Worm (Caenorhabditis elegans) whole organism, L1 larva: Measurements from ENCODE around the gene clec-8.
A peak's percentile ranks its signal among the peaks of the same experiment; 100 is the strongest.

ENCODE experiments used
- C34B4.2 ChIP-seq: sonication (generic microtip); optimal IDR thresholded peaks from 2 replicates; lab custom pipeline; 2017; ENCODE audit warnings: mild to moderate bottlenecking, missing genetic modification characterization, missing compliant biosample characterization
- F16B12.6 ChIP-seq: fragments of 150-350 bp; optimal IDR thresholded peaks from 2 replicates; lab custom pipeline; 2014; ENCODE audit warnings: missing biosample characterization, missing genetic modification characterization
- aly-2 ChIP-seq: fragments of 150-350 bp; optimal IDR thresholded peaks from 2 replicates; lab custom pipeline; 2014; ENCODE audit warnings: missing biosample characterization, missing genetic modification characterization
- blmp-1 ChIP-seq: fragments of 150-350 bp; optimal IDR thresholded peaks from 2 replicates; lab custom pipeline; 2014; ENCODE audit warnings: missing biosample characterization, missing genetic modification characterization
- ceh-82 ChIP-seq, 3 experiments: fragments of 150-350 bp in 1 of 3; sonication (generic microtip) in 2 of 3; optimal IDR thresholded peaks; 2 replicates each; lab custom pipeline; 2014 to 2017; ENCODE audit warnings: missing biosample characterization in 3 of 3, missing genetic modification characterization in 3 of 3
- ceh-88 ChIP-seq: fragments of 200-800 bp; sonication (Bioruptor generic); IDR thresholded peaks from 2 replicates; pipeline ENCODE4 v1.3.6; 2022; ENCODE audit warnings: missing genetic modification characterization, missing compliant biosample characterization
- dpl-1 ChIP-seq, 3 experiments: fragments of 150-350 bp in 2 of 3; sonication (generic microtip) in 1 of 3; optimal IDR thresholded peaks; 2 replicates each; lab custom pipeline; 2014 to 2017; ENCODE audit warnings: missing biosample characterization in 3 of 3, missing genetic modification characterization in 3 of 3, missing genetic modification reagents in 3 of 3
- efl-1 ChIP-seq, 4 experiments: fragments of 150-350 bp; optimal IDR thresholded peaks in 3 of 4; peaks in 1 of 4; 1 replicate in 1 of 4; 2 replicates in 3 of 4; lab custom pipeline; 2014; ENCODE audit warnings: missing biosample characterization in 2 of 4, missing genetic modification characterization in 2 of 4, missing genetic modification reagents in 2 of 4
- efl-3 ChIP-seq: fragments of 200-800 bp; sonication (Bioruptor generic); optimal IDR thresholded peaks from 2 replicates; lab custom pipeline; 2018; ENCODE audit warnings: mild to moderate bottlenecking, missing genetic modification characterization, missing compliant biosample characterization
- egl-13 ChIP-seq: sonication (generic microtip); optimal IDR thresholded peaks from 2 replicates; lab custom pipeline; 2016; ENCODE audit warnings: missing genotype, missing genetic modification reagents, missing genetic modification characterization, missing compliant biosample characterization
- elt-2 ChIP-seq: sonication (generic microtip); optimal IDR thresholded peaks from 2 replicates; lab custom pipeline; 2016; ENCODE audit warnings: missing genetic modification characterization, mild to moderate bottlenecking, inconsistent platforms, missing compliant biosample characterization, missing genetic modification reagents
- elt-3 ChIP-seq, 6 experiments: fragments of 150-350 bp in 1 of 6; sonication (generic microtip); optimal IDR thresholded peaks; 2 replicates each; lab custom pipeline; 2017 to 2018; ENCODE audit warnings: missing biosample characterization in 6 of 6, missing genetic modification characterization in 6 of 6, inconsistent platforms in 1 of 6
- ets-5 ChIP-seq: fragments of 200-800 bp; sonication (Bioruptor generic); IDR thresholded peaks from 2 replicates; pipeline ENCODE4 v1.3.6; 2022; ENCODE audit warnings: missing genetic modification characterization, missing compliant biosample characterization
- fkh-10 ChIP-seq: sonication (generic microtip); optimal IDR thresholded peaks from 2 replicates; lab custom pipeline; 2017; ENCODE audit warnings: missing biosample characterization, missing genetic modification reagents, missing genetic modification characterization
- fos-1 ChIP-seq: fragments of 150-350 bp; optimal IDR thresholded peaks from 2 replicates; lab custom pipeline; 2014; ENCODE audit warnings: missing biosample characterization, missing genetic modification characterization
- grh-1 ChIP-seq: fragments of 200-800 bp; sonication (Bioruptor generic); IDR thresholded peaks from 2 replicates; pipeline ENCODE4 v1.3.6; 2022; ENCODE audit warnings: missing genetic modification reagents, missing genetic modification characterization, missing compliant biosample characterization
- hlh-17 ChIP-seq: fragments of 200-800 bp; sonication (Bioruptor generic); optimal IDR thresholded peaks from 2 replicates; lab custom pipeline; 2018; ENCODE audit warnings: missing genetic modification characterization, mild to moderate bottlenecking, missing compliant biosample characterization, moderate library complexity, borderline replicate concordance
- hlh-4 ChIP-seq: sonication (generic microtip); optimal IDR thresholded peaks from 2 replicates; lab custom pipeline; 2016; ENCODE audit warnings: mild to moderate bottlenecking, missing genetic modification characterization, missing compliant biosample characterization
- hpl-2 ChIP-seq: fragments of 150-350 bp; optimal IDR thresholded peaks from 2 replicates; lab custom pipeline; 2014; ENCODE audit warnings: missing biosample characterization, missing genetic modification reagents, missing genetic modification characterization
- isw-1 ChIP-seq: fragments of 200-800 bp; sonication (Bioruptor generic); IDR thresholded peaks from 2 replicates; pipeline ENCODE4 v1.3.6; 2022; ENCODE audit warnings: missing genetic modification characterization, missing compliant biosample characterization
- jun-1 ChIP-seq: fragments of 150-350 bp; optimal IDR thresholded peaks from 2 replicates; lab custom pipeline; 2014; ENCODE audit warnings: missing biosample characterization, missing genetic modification reagents, missing genetic modification characterization
- lin-13 ChIP-seq: fragments of 150-350 bp; optimal IDR thresholded peaks from 2 replicates; lab custom pipeline; 2014; ENCODE audit warnings: missing biosample characterization, missing genetic modification reagents, missing genetic modification characterization
- lin-15B ChIP-seq: fragments of 150-350 bp; sonication (generic microtip); optimal IDR thresholded peaks from 3 replicates; lab custom pipeline; 2014; ENCODE audit warnings: missing biosample characterization, missing genetic modification characterization
- lin-35 ChIP-seq, 2 experiments: fragments of 150-350 bp; optimal IDR thresholded peaks; 2 replicates each; lab custom pipeline; 2014; ENCODE audit warnings: missing biosample characterization in 2 of 2, missing genetic modification characterization in 2 of 2, missing genetic modification reagents in 2 of 2
- lir-3 ChIP-seq: sonication (generic microtip); optimal IDR thresholded peaks from 2 replicates; lab custom pipeline; 2016; ENCODE audit warnings: mild to moderate bottlenecking, missing genetic modification characterization, moderate library complexity, missing compliant biosample characterization; ENCODE audit not compliant: poor library complexity
- lsy-2 ChIP-seq, 2 experiments: fragments of 150-350 bp; optimal IDR thresholded peaks; 2 replicates each; lab custom pipeline; 2014; ENCODE audit warnings: missing biosample characterization in 2 of 2, missing genetic modification characterization in 2 of 2
- mdl-1 ChIP-seq, 2 experiments: fragments of 150-350 bp; optimal IDR thresholded peaks; 2 replicates each; lab custom pipeline; 2014 to 2017; ENCODE audit warnings: missing biosample characterization in 2 of 2, missing genetic modification characterization in 2 of 2, inconsistent platforms in 1 of 2
- mep-1 ChIP-seq: fragments of 150-350 bp; optimal IDR thresholded peaks from 2 replicates; lab custom pipeline; 2014; ENCODE audit warnings: missing biosample characterization, missing genetic modification characterization
- nhr-12 ChIP-seq: sonication (generic microtip); optimal IDR thresholded peaks from 2 replicates; lab custom pipeline; 2017; ENCODE audit warnings: missing biosample characterization, missing genetic modification characterization
- nhr-19 ChIP-seq: fragments of 200-800 bp; sonication (Bioruptor generic); conservative IDR thresholded peaks from 2 replicates; pipeline ENCODE4 v1.3.6; 2022; ENCODE audit warnings: missing genetic modification characterization, missing compliant biosample characterization
- nhr-20 ChIP-seq: sonication (generic microtip); optimal IDR thresholded peaks from 2 replicates; lab custom pipeline; 2016; ENCODE audit warnings: mild to moderate bottlenecking, missing genetic modification characterization, missing compliant biosample characterization
- nhr-47 ChIP-seq: sonication (generic microtip); optimal IDR thresholded peaks from 2 replicates; lab custom pipeline; 2016; ENCODE audit warnings: mild to moderate bottlenecking, missing genetic modification characterization, moderate library complexity, missing compliant biosample characterization
- nhr-71 ChIP-seq: sonication (generic microtip); optimal IDR thresholded peaks from 2 replicates; lab custom pipeline; 2016; ENCODE audit warnings: mild to moderate bottlenecking, missing genetic modification characterization, moderate library complexity, missing compliant biosample characterization
- nhr-84 ChIP-seq: sonication (generic microtip); optimal IDR thresholded peaks from 2 replicates; lab custom pipeline; 2017; ENCODE audit warnings: missing biosample characterization, missing genetic modification characterization
- nhr-85 ChIP-seq: sonication (generic microtip); peaks from one replicate; lab custom pipeline; 2016; ENCODE audit warnings: missing genetic modification characterization, inconsistent platforms, missing compliant biosample characterization
- nhr-90 ChIP-seq: sonication (generic microtip); optimal IDR thresholded peaks from 2 replicates; lab custom pipeline; 2016; ENCODE audit warnings: mild to moderate bottlenecking, missing genetic modification characterization, missing compliant biosample characterization; ENCODE audit not compliant: poor library complexity
- pqm-1 ChIP-seq: sonication (generic microtip); optimal IDR thresholded peaks from 3 replicates; lab custom pipeline; 2017; ENCODE audit warnings: missing biosample characterization, missing genetic modification characterization
- skn-1 ChIP-seq: fragments of 150-350 bp; optimal IDR thresholded peaks from 2 replicates; lab custom pipeline; 2014; ENCODE audit warnings: missing biosample characterization, missing genetic modification characterization
- snu-23 ChIP-seq: sonication (generic microtip); optimal IDR thresholded peaks from 2 replicates; lab custom pipeline; 2016; ENCODE audit warnings: missing genetic modification characterization, missing compliant biosample characterization
- sox-4 ChIP-seq: sonication (generic microtip); optimal IDR thresholded peaks from 2 replicates; lab custom pipeline; 2016; ENCODE audit warnings: missing genetic modification characterization, missing compliant biosample characterization
- tbx-2 ChIP-seq: sonication (generic microtip); optimal IDR thresholded peaks from 2 replicates; lab custom pipeline; 2016; ENCODE audit warnings: missing genetic modification characterization, missing compliant biosample characterization
- unc-130 ChIP-seq: fragments of 150-350 bp; optimal IDR thresholded peaks from 2 replicates; lab custom pipeline; 2017; ENCODE audit warnings: missing biosample characterization, missing genetic modification characterization, inconsistent platforms
- vab-15 ChIP-seq: sonication (generic microtip); optimal IDR thresholded peaks from 2 replicates; lab custom pipeline; 2017; ENCODE audit warnings: missing genotype, mild to moderate bottlenecking, missing genetic modification characterization, missing compliant biosample characterization
- xbp-1 ChIP-seq: sonication (generic microtip); optimal IDR thresholded peaks from 2 replicates; lab custom pipeline; 2016; ENCODE audit warnings: missing genetic modification characterization, missing compliant biosample characterization
- zip-4 ChIP-seq: fragments of 200-800 bp; sonication (Bioruptor generic); optimal IDR thresholded peaks from 2 replicates; lab custom pipeline; 2018; ENCODE audit warnings: mild to moderate bottlenecking, missing genetic modification characterization, moderate library complexity, missing compliant biosample characterization
- ztf-4 ChIP-seq: fragments of 150-350 bp; optimal IDR thresholded peaks from 2 replicates; lab custom pipeline; 2014; ENCODE audit warnings: missing biosample characterization, missing genetic modification characterization

Gene clec-8

DNA sequence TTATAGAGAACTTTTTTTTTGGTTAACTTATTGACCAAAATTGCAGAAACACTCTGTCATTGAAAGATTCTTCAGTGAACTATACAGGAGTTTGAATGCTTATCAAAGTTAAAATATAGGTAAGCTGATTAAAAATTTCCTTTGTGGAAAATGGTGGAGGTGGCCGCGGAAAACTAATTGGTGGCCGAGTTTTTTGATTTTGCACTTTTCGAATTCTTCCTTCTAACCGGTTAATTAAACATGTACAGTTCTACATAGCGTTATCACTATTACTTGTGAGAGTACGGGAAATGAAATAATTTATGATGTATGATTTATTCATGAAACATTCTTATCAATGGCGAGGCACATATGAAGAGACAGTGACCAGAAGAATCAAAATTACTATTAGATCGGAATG, at the start of gene clec-8:
clec-8 (minus strand) TSS at position 308 of the 400 bp plus-strand sequence.
- no peak for TF ChIP-seq fkh-10 (GFP tag; lab: Kevin White, UChicago)
- TF ChIP-seq elt-2 (tag; lab: Kevin White, UChicago) = peak; percentile 72
- no peak for TF ChIP-seq fos-1 (tag; lab: Kevin White, UChicago)

DNA sequence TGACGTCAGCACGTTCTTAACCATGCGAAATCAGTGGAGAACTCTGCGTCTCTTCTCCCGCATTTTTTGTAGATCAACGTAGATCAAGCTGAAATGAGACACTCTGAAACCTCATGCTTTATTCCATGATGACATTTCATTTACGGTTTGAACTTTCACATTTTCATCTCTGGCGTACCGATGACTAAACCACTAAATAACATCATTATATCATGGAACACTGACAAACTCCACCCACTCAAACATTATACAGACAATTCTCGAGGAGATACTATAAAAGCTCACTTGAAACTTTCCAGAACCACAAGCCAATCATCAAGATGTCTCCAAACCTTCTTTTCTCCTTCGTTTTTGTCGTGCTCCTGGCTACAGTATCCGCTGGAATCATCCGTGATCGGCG, 49.0 kb upstream of the clec-8 start, which contains the start of gene nspe-7:
nspe-7 (plus strand) TSS at position 301 of the 400 bp plus-strand sequence.
- TF ChIP-seq jun-1 (tag; lab: Kevin White, UChicago) (no peak), isw-1 (GFP tag; lab: Robert Waterston, UW) (no peak), nhr-20 (no peak), efl-3 (GFP tag; lab: Kevin White, UChicago) (no peak), ceh-82 (tag; optimal IDR thresholded peaks at IDR 0.05; lab: Kevin White, UChicago) (no peak), C34B4.2 (tag; lab: Kevin White, UChicago) (no peak), pqm-1 (tag; lab: Kevin White, UChicago) (no peak), sox-4 (tag; lab: Kevin White, UChicago) (no peak), nhr-84 (tag; lab: Kevin White, UChicago) (no peak), efl-1 (optimal IDR thresholded peaks at IDR 0.05; lab: Kevin White, UChicago) (no peak), efl-1 (GFP tag; optimal IDR thresholded peaks at IDR 0.05 in 1 of 2; lab: Kevin White, UChicago) (no peak), vab-15 (tag; lab: Kevin White, UChicago) (no peak), unc-130 (no peak), nhr-19 (GFP tag; lab: Robert Waterston, UW) (no peak), skn-1 (tag; lab: Kevin White, UChicago) (no peak), mep-1 (tag; lab: Kevin White, UChicago) (no peak)

DNA sequence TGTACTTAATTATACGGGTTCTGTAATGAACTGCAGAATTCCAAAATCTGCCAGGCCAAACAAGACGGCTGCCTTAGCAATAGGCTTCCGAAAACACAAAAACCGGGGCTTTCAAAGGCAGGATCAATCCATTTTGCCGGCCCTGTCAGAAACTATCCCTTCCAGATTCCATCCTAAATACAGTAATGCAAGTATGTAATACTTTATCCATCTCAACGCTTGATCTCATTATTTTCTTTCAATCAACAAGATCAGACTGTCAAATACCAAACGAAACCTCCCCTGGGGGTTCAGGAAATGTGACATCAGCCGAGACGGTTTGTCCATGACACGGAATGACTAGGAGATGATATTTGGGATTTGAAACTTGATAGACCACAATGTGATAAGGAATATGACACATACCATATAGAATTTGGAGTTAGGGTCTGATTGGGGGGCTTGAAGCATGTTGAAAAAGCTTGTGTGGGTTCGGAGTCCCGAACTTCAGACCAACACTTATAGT, 48.3 kb upstream of the clec-8 start:
- TF ChIP-seq xbp-1 (tag; lab: Kevin White, UChicago) (no peak), egl-13 (no peak), ceh-82 (tag; optimal IDR thresholded peaks at IDR 0.05; lab: Kevin White, UChicago) (no peak), F16B12.6 (tag; lab: Kevin White, UChicago) (no peak), tbx-2 (tag; lab: Kevin White, UChicago) (no peak), lin-13 (GFP tag; lab: Kevin White, UChicago) (no peak), nhr-71 (tag; lab: Kevin White, UChicago) (no peak), isw-1 (GFP tag; lab: Robert Waterston, UW) (no peak)

DNA sequence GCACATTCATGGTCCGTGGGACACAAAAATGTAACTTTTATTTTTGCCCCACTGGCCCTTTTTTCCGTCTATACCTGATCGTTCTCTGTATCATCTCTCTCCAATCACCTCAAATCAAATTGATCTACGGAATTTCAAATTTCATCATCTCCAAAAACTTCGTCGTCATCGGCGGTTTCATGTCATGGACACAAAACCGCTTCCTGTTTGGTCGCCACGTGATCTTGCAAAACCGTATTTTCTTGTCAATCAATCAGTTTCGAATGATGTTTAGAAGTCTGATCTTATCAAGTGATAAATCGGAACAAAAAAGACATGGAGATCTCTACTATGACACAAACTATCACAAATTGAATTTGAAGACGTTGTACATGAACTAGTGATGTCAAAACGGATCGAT, 47.8 kb upstream of the clec-8 start:
- TF ChIP-seq lir-3 (tag; lab: Kevin White, UChicago) = no peak
- TF ChIP-seq hlh-4 = no peak
- TF ChIP-seq mdl-1 (tag; optimal IDR thresholded peaks at IDR 0.05; lab: Kevin White, UChicago) = peak in 1 of 2 experiments; percentile 75
- TF ChIP-seq nhr-19 (GFP tag; lab: Robert Waterston, UW) = peak; percentile 84
- TF ChIP-seq tbx-2 (tag; lab: Kevin White, UChicago) = peak; percentile 83
- TF ChIP-seq elt-2 (tag; lab: Kevin White, UChicago) = no peak
- TF ChIP-seq snu-23 (GFP tag; lab: Kevin White, UChicago) = peak; percentile 62
- TF ChIP-seq zip-4 (GFP tag; lab: Kevin White, UChicago) = no peak
- TF ChIP-seq elt-3 (tag; optimal IDR thresholded peaks at IDR 0.05; lab: Kevin White, UChicago) = peak; percentile 68 to 97 (median 94)
- TF ChIP-seq dpl-1 (GFP tag; optimal IDR thresholded peaks at IDR 0.05; lab: Kevin White, UChicago) = peak in 1 of 3 experiments; percentile 33
- no peak for TF ChIP-seq lin-15B (tag; lab: Kevin White, UChicago)
- TF ChIP-seq nhr-71 (tag; lab: Kevin White, UChicago) = peak; percentile 84
- TF ChIP-seq nhr-85 (tag; lab: Kevin White, UChicago) = peak; percentile 98
- TF ChIP-seq nhr-47 (tag; lab: Kevin White, UChicago) = peak; percentile 66
- no peak for TF ChIP-seq ets-5 (GFP tag; lab: Robert Waterston, UW)
- no peak for TF ChIP-seq ztf-4 (tag; lab: Kevin White, UChicago)
- no peak for TF ChIP-seq ceh-88 (GFP tag; lab: Robert Waterston, UW)
- TF ChIP-seq hpl-2 (GFP tag; lab: Kevin White, UChicago) = no peak
- peak in 1 of 2 experiments; percentile 74 for TF ChIP-seq lin-35 (GFP tag; optimal IDR thresholded peaks at IDR 0.05; lab: Kevin White, UChicago)
- TF ChIP-seq aly-2 = no peak
- TF ChIP-seq grh-1 (GFP tag; lab: Robert Waterston, UW) = peak; percentile 73
- no peak for TF ChIP-seq hlh-17
- no peak for TF ChIP-seq lin-13 (GFP tag; lab: Kevin White, UChicago)
- peak; percentile 79 for TF ChIP-seq blmp-1 (tag; lab: Kevin White, UChicago)
- TF ChIP-seq nhr-12 (tag; lab: Kevin White, UChicago) = no peak
- TF ChIP-seq lsy-2 (tag; optimal IDR thresholded peaks at IDR 0.05; lab: Kevin White, UChicago) = peak in 1 of 2 experiments; percentile 28
- TF ChIP-seq nhr-90 (tag; lab: Kevin White, UChicago) = peak; percentile 74
